Worm (Caenorhabditis elegans): ENCODE data around the gene daf-42.

DNA sequence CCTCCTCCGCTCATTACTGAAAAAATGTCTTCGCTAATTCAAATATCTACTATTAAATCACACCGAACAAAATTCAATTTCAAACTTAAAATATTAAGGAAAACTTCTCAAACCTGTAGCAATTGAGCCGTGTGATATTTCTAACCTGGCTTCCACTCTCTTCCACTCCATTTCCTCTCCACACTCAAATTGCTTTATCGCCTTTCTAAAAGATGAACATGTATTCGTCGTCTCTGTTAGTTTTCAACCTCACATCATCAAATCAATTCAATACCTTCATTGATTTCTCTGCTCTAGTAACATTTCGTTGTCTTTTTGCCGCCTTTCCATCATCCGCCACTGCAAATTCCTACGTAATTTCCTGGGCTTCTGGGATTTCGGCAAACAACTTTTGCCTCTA is 54.7 kb downstream of the daf-42 start, which contains the start of gene F42C5.4:
- TF ChIP-seq fax-1 (tag; optimal IDR thresholded peaks at IDR 0.05) = no peak
- no peak for TF ChIP-seq elt-4 (tag; optimal IDR thresholded peaks at IDR 0.05)
- TF ChIP-seq lin-11 (tag; optimal IDR thresholded peaks at IDR 0.05) = no peak
- no peak for TF ChIP-seq ets-4 (tag; optimal IDR thresholded peaks at IDR 0.05)

All from whole organism, late embryonic.